Worm (Caenorhabditis elegans) whole organism, L1 larva: Measurements from ENCODE around the gene hlb-1.
A peak's percentile ranks its signal among the peaks of the same experiment; 100 is the strongest.

Experiments
- C04F5.9 ChIP-seq: sonication (generic microtip); optimal IDR thresholded peaks from 2 replicates; lab custom pipeline; 2016; ENCODE audit warnings: missing genetic modification characterization, missing compliant biosample characterization
- Y116A8C.19 ChIP-seq: sonication (generic microtip); optimal IDR thresholded peaks from 2 replicates; lab custom pipeline; 2016; ENCODE audit warnings: missing compliant biosample characterization, missing genetic modification characterization, borderline replicate concordance
- aha-1 ChIP-seq: fragments of 150-350 bp; optimal IDR thresholded peaks from 2 replicates; lab custom pipeline; 2014; ENCODE audit warnings: missing biosample characterization, missing genetic modification characterization
- ama-1 ChIP-seq: fragments of 150-350 bp; optimal IDR thresholded peaks from 2 replicates; lab custom pipeline; 2014
- ceh-82 ChIP-seq, 3 experiments: fragments of 150-350 bp in 1 of 3; sonication (generic microtip) in 2 of 3; optimal IDR thresholded peaks; 2 replicates each; lab custom pipeline; 2014 to 2017; ENCODE audit warnings: missing biosample characterization in 3 of 3, missing genetic modification characterization in 3 of 3
- ceh-88 ChIP-seq: fragments of 200-800 bp; sonication (Bioruptor generic); IDR thresholded peaks from 2 replicates; pipeline ENCODE4 v1.3.6; 2022; ENCODE audit warnings: missing genetic modification characterization, missing compliant biosample characterization
- ceh-90 ChIP-seq: sonication (generic microtip); optimal IDR thresholded peaks from 2 replicates; lab custom pipeline; 2016; ENCODE audit warnings: missing genetic modification characterization, missing compliant biosample characterization
- ces-1 ChIP-seq: fragments of 150-350 bp; optimal IDR thresholded peaks from 2 replicates; lab custom pipeline; 2014; ENCODE audit warnings: missing biosample characterization, missing genetic modification reagents, missing genetic modification characterization
- dpl-1 ChIP-seq, 3 experiments: fragments of 150-350 bp in 2 of 3; sonication (generic microtip) in 1 of 3; optimal IDR thresholded peaks; 2 replicates each; lab custom pipeline; 2014 to 2017; ENCODE audit warnings: missing biosample characterization in 3 of 3, missing genetic modification characterization in 3 of 3, missing genetic modification reagents in 3 of 3
- efl-1 ChIP-seq, 4 experiments: fragments of 150-350 bp; optimal IDR thresholded peaks in 3 of 4; peaks in 1 of 4; 1 replicate in 1 of 4; 2 replicates in 3 of 4; lab custom pipeline; 2014; ENCODE audit warnings: missing biosample characterization in 2 of 4, missing genetic modification characterization in 2 of 4, missing genetic modification reagents in 2 of 4
- elt-2 ChIP-seq: sonication (generic microtip); optimal IDR thresholded peaks from 2 replicates; lab custom pipeline; 2016; ENCODE audit warnings: missing genetic modification characterization, mild to moderate bottlenecking, inconsistent platforms, missing compliant biosample characterization, missing genetic modification reagents
- ets-5 ChIP-seq: fragments of 200-800 bp; sonication (Bioruptor generic); IDR thresholded peaks from 2 replicates; pipeline ENCODE4 v1.3.6; 2022; ENCODE audit warnings: missing genetic modification characterization, missing compliant biosample characterization
- fkh-4 ChIP-seq: sonication (generic microtip); optimal IDR thresholded peaks from 2 replicates; lab custom pipeline; 2016; ENCODE audit warnings: missing compliant biosample characterization, missing genetic modification characterization, borderline replicate concordance
- fkh-8 ChIP-seq: sonication (generic microtip); optimal IDR thresholded peaks from 2 replicates; lab custom pipeline; 2016; ENCODE audit warnings: mild to moderate bottlenecking, missing genetic modification characterization, missing compliant biosample characterization
- fos-1 ChIP-seq: fragments of 150-350 bp; optimal IDR thresholded peaks from 2 replicates; lab custom pipeline; 2014; ENCODE audit warnings: missing biosample characterization, missing genetic modification characterization
- grh-1 ChIP-seq: fragments of 200-800 bp; sonication (Bioruptor generic); IDR thresholded peaks from 2 replicates; pipeline ENCODE4 v1.3.6; 2022; ENCODE audit warnings: missing genetic modification reagents, missing genetic modification characterization, missing compliant biosample characterization
- hlh-17 ChIP-seq: fragments of 200-800 bp; sonication (Bioruptor generic); optimal IDR thresholded peaks from 2 replicates; lab custom pipeline; 2018; ENCODE audit warnings: missing genetic modification characterization, mild to moderate bottlenecking, missing compliant biosample characterization, moderate library complexity, borderline replicate concordance
- irx-1 ChIP-seq: sonication (generic microtip); optimal IDR thresholded peaks from 2 replicates; lab custom pipeline; 2016; ENCODE audit warnings: missing genetic modification characterization, missing compliant biosample characterization
- jun-1 ChIP-seq: fragments of 150-350 bp; optimal IDR thresholded peaks from 2 replicates; lab custom pipeline; 2014; ENCODE audit warnings: missing biosample characterization, missing genetic modification reagents, missing genetic modification characterization
- lin-13 ChIP-seq: fragments of 150-350 bp; optimal IDR thresholded peaks from 2 replicates; lab custom pipeline; 2014; ENCODE audit warnings: missing biosample characterization, missing genetic modification reagents, missing genetic modification characterization
- lin-39 ChIP-seq: fragments of 150-350 bp; optimal IDR thresholded peaks from 2 replicates; lab custom pipeline; 2014; ENCODE audit warnings: missing biosample characterization, missing genetic modification reagents, missing genetic modification characterization
- lir-3 ChIP-seq: sonication (generic microtip); optimal IDR thresholded peaks from 2 replicates; lab custom pipeline; 2016; ENCODE audit warnings: mild to moderate bottlenecking, missing genetic modification characterization, moderate library complexity, missing compliant biosample characterization; ENCODE audit not compliant: poor library complexity
- mef-2 ChIP-seq: fragments of 150-350 bp; optimal IDR thresholded peaks from 2 replicates; lab custom pipeline; 2014; ENCODE audit warnings: missing biosample characterization, missing genetic modification characterization
- mep-1 ChIP-seq: fragments of 150-350 bp; optimal IDR thresholded peaks from 2 replicates; lab custom pipeline; 2014; ENCODE audit warnings: missing biosample characterization, missing genetic modification characterization
- nhr-11 ChIP-seq: fragments of 150-350 bp; optimal IDR thresholded peaks from 2 replicates; lab custom pipeline; 2014; ENCODE audit warnings: missing biosample characterization, missing genetic modification characterization
- nhr-19 ChIP-seq: fragments of 200-800 bp; sonication (Bioruptor generic); conservative IDR thresholded peaks from 2 replicates; pipeline ENCODE4 v1.3.6; 2022; ENCODE audit warnings: missing genetic modification characterization, missing compliant biosample characterization
- nhr-237 ChIP-seq: fragments of 150-350 bp; optimal IDR thresholded peaks from 2 replicates; lab custom pipeline; 2014; ENCODE audit warnings: missing biosample characterization, missing genetic modification characterization
- nhr-28 ChIP-seq: fragments of 150-350 bp; optimal IDR thresholded peaks from 2 replicates; lab custom pipeline; 2014; ENCODE audit warnings: missing biosample characterization, missing genetic modification characterization
- nhr-77 ChIP-seq: fragments of 150-350 bp; optimal IDR thresholded peaks from 2 replicates; lab custom pipeline; 2014; ENCODE audit warnings: missing biosample characterization, missing genetic modification characterization
- nhr-84 ChIP-seq: sonication (generic microtip); optimal IDR thresholded peaks from 2 replicates; lab custom pipeline; 2017; ENCODE audit warnings: missing biosample characterization, missing genetic modification characterization
- pqm-1 ChIP-seq: sonication (generic microtip); optimal IDR thresholded peaks from 3 replicates; lab custom pipeline; 2017; ENCODE audit warnings: missing biosample characterization, missing genetic modification characterization
- rnt-1 ChIP-seq: sonication (generic microtip); optimal IDR thresholded peaks from 2 replicates; lab custom pipeline; 2016; ENCODE audit warnings: mild to moderate bottlenecking, missing genetic modification characterization, moderate library complexity, missing compliant biosample characterization
- skn-1 ChIP-seq: fragments of 150-350 bp; optimal IDR thresholded peaks from 2 replicates; lab custom pipeline; 2014; ENCODE audit warnings: missing biosample characterization, missing genetic modification characterization
- snpc-4 ChIP-seq: fragments of 150-350 bp; optimal IDR thresholded peaks from 2 replicates; lab custom pipeline; 2014; ENCODE audit warnings: missing biosample characterization, missing genetic modification characterization
- snu-23 ChIP-seq: sonication (generic microtip); optimal IDR thresholded peaks from 2 replicates; lab custom pipeline; 2016; ENCODE audit warnings: missing genetic modification characterization, missing compliant biosample characterization
- tbx-2 ChIP-seq: sonication (generic microtip); optimal IDR thresholded peaks from 2 replicates; lab custom pipeline; 2016; ENCODE audit warnings: missing genetic modification characterization, missing compliant biosample characterization
- tlp-1 ChIP-seq: fragments of 150-350 bp; optimal IDR thresholded peaks from 2 replicates; lab custom pipeline; 2014; ENCODE audit warnings: missing biosample characterization, missing genetic modification characterization
- unc-30 ChIP-seq: sonication (generic microtip); optimal IDR thresholded peaks from 2 replicates; lab custom pipeline; 2017; ENCODE audit warnings: missing biosample characterization, missing genetic modification characterization
- unc-62 ChIP-seq: fragments of 150-350 bp; optimal IDR thresholded peaks from 2 replicates; lab custom pipeline; 2014; ENCODE audit warnings: missing biosample characterization, missing genetic modification reagents, missing genetic modification characterization
- unc-98 ChIP-seq: fragments of 200-800 bp; sonication (Bioruptor generic); IDR thresholded peaks from 2 replicates; pipeline ENCODE4 v1.3.6; 2022; ENCODE audit warnings: missing genetic modification characterization, missing compliant biosample characterization
- vab-15 ChIP-seq: sonication (generic microtip); optimal IDR thresholded peaks from 2 replicates; lab custom pipeline; 2017; ENCODE audit warnings: missing genotype, mild to moderate bottlenecking, missing genetic modification characterization, missing compliant biosample characterization
- zag-1 ChIP-seq: fragments of 150-350 bp; optimal IDR thresholded peaks from 2 replicates; lab custom pipeline; 2014; ENCODE audit warnings: missing biosample characterization, missing genetic modification characterization
- zip-4 ChIP-seq: fragments of 200-800 bp; sonication (Bioruptor generic); optimal IDR thresholded peaks from 2 replicates; lab custom pipeline; 2018; ENCODE audit warnings: mild to moderate bottlenecking, missing genetic modification characterization, moderate library complexity, missing compliant biosample characterization
- ztf-11 ChIP-seq, 2 experiments: sonication (generic microtip); optimal IDR thresholded peaks; 2 replicates each; lab custom pipeline; 2016 to 2017; ENCODE audit warnings: missing genetic modification characterization in 2 of 2, missing biosample characterization in 1 of 2, missing compliant biosample characterization in 1 of 2
- ztf-4 ChIP-seq: fragments of 150-350 bp; optimal IDR thresholded peaks from 2 replicates; lab custom pipeline; 2014; ENCODE audit warnings: missing biosample characterization, missing genetic modification characterization

The hlb-1 gene

DNA sequence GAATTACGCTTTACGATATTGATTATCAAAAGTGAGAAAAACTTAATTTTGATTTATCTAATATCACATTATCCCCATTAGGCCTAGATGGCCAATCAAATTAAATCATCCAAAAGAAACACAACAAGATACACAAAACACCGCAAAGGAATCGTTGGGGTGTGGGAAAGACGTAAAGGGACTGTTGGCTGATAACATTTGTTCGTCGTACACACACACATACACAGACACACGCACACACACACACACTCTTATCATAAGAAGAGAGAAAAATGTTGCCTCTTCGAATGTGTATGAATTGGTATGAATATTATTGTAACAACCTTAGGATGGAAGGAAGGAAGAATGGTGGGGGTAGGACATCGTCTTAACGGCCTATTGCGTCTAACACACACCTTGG lies 2.6 kb upstream of the hlb-1 start (continued):
- TF ChIP-seq efl-1 (optimal IDR thresholded peaks at IDR 0.05; lab: Kevin White, UChicago) (no peak), efl-1 (GFP tag; optimal IDR thresholded peaks at IDR 0.05 in 1 of 2; lab: Kevin White, UChicago) (peak in 1 of 2 experiments; percentile 81), irx-1 (tag; lab: Kevin White, UChicago) (no peak), zag-1 (tag; lab: Kevin White, UChicago) (no peak), fkh-8 (tag; lab: Kevin White, UChicago) (no peak), nhr-77 (tag; lab: Kevin White, UChicago) (no peak), skn-1 (tag; lab: Kevin White, UChicago) (no peak), mef-2 (tag; lab: Kevin White, UChicago) (no peak), unc-30 (no peak), nhr-28 (tag; lab: Kevin White, UChicago) (no peak), unc-62 (no peak), jun-1 (tag; lab: Kevin White, UChicago) (no peak), ceh-88 (GFP tag; lab: Robert Waterston, UW) (no peak), vab-15 (tag; lab: Kevin White, UChicago) (no peak), snpc-4 (no peak), mep-1 (tag; lab: Kevin White, UChicago) (peak; percentile 10), tbx-2 (tag; lab: Kevin White, UChicago) (no peak), dpl-1 (GFP tag; optimal IDR thresholded peaks at IDR 0.05; lab: Kevin White, UChicago) (no peak), unc-98 (GFP tag; lab: Robert Waterston, UW) (no peak), fos-1 (tag; lab: Kevin White, UChicago) (no peak), nhr-19 (no peak), ceh-90 (no peak), fkh-4 (tag; lab: Kevin White, UChicago) (no peak), nhr-11 (no peak), ceh-82 (tag; optimal IDR thresholded peaks at IDR 0.05; lab: Kevin White, UChicago) (no peak), aha-1 (tag; lab: Kevin White, UChicago) (no peak), ets-5 (GFP tag; lab: Robert Waterston, UW) (no peak), ces-1 (GFP tag; lab: Kevin White, UChicago) (no peak), pqm-1 (tag; lab: Kevin White, UChicago) (no peak), lin-13 (no peak), lir-3 (tag; lab: Kevin White, UChicago) (no peak), ztf-4 (no peak), snu-23 (GFP tag; lab: Kevin White, UChicago) (peak; percentile 21), tlp-1 (tag; lab: Kevin White, UChicago) (no peak), lin-39 (no peak), hlh-17 (no peak), ama-1 (lab: Kevin White, UChicago) (no peak), Y116A8C.19 (tag; lab: Kevin White, UChicago) (no peak), nhr-237 (no peak), nhr-84 (tag; lab: Kevin White, UChicago) (no peak), zip-4 (GFP tag; lab: Kevin White, UChicago) (no peak), C04F5.9 (tag; lab: Kevin White, UChicago) (no peak), rnt-1 (no peak), ztf-11 (tag; optimal IDR thresholded peaks at IDR 0.05; lab: Kevin White, UChicago) (no peak)

DNA sequence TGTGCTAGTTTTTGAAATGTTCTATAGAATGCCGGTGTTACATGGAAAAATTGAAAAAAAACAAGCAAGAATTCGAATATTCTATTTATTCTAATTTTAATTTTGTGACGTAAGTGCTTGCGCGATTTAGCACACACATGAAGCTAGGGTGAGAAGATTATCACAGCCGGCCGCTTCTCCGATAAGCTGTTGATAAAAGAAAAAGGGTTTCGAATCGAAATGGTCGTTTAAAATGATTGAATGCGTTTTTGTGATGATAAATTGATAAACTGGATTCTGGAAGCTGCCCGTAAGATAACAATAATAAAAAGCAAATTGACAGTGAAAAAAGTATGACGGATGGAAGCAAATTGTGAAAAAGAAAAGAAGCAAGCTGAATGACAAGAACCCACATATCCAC lies 1.6 kb upstream of the hlb-1 start:
- peak; percentile 88 for TF ChIP-seq elt-2
- TF ChIP-seq grh-1 (GFP tag; lab: Robert Waterston, UW), result no peak
